Fruit fly (Drosophila melanogaster) Kc167 (cell line): ENCODE measurements around the gene CG5342.

Experiments used
- Myc ChIP-seq: fragments of >200 bp; optimal IDR thresholded peaks from 2 replicates; lab custom pipeline; 2017; ENCODE audit warnings: missing external identifiers
- Sin3A ChIP-seq: fragments of >200 bp; optimal IDR thresholded peaks from 2 replicates; lab custom pipeline; 2018; ENCODE audit warnings: missing external identifiers
- insv ChIP-seq: fragments of >200 bp; optimal IDR thresholded peaks from 3 replicates; lab custom pipeline; 2018; ENCODE audit warnings: missing external identifiers
- psq ChIP-seq: fragments of >200 bp; optimal IDR thresholded peaks from 2 replicates; lab custom pipeline; 2017; ENCODE audit warnings: missing external identifiers
- ttk ChIP-seq: sonication (Bioruptor generic); optimal IDR thresholded peaks from 2 replicates; lab custom pipeline; 2017; ENCODE audit warnings: missing external identifiers

DNA sequence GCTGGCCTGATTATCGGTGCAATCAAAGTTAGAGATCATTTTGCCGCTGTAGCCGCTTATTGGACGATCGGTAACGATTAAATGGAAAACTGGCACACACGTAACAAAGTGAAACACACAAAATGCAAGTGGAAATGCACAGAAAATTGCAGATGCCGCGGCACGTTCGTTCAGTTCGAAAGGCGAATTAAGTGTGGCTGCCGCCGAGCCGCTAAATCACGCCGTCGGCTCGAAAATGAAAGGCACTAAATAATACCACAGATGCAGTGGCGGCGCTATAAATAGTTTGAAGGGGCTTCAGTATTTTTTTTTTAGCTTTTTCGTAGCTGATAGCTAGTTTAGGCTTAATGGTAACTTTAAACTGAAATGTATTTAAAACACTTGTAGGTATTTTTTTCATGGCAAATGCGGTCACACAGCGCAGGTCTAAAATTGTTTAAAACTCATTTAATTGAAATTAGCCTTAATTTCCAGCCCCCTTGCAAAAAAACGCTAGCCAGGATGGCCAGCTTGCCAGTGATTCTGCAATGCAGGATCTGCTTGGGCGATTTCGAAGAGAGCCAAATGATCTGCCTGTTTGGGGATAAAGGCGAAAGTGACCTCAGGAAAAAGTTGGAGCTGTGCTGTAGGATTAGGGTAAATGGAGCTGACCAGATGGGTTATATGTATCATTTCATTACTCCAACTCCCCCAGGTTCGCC is 41.2 kb downstream of the CG5342 start, which contains the start of the genes Jupiter and CG14710:
- no peak for TF ChIP-seq Sin3A (lab: Kevin White, UChicago)
- TF ChIP-seq Myc (lab: Kevin White, UChicago): no peak
- TF ChIP-seq ttk: no peak
- TF ChIP-seq insv (lab: Kevin White, UChicago): no peak
- no peak for TF ChIP-seq psq (lab: Kevin White, UChicago)
